Worm (Caenorhabditis elegans) whole organism, young adult: ENCODE data around the gene npr-36.

Experiments
- B0261.1 ChIP-seq: sonication (generic microtip); optimal IDR thresholded peaks from 2 replicates; lab custom pipeline; 2016; ENCODE audit warnings: mild to moderate bottlenecking, missing genetic modification characterization, moderate library complexity, missing compliant biosample characterization
- ceh-58 ChIP-seq: fragments of 200-800 bp; sonication (Bioruptor generic); IDR thresholded peaks from 2 replicates; pipeline ENCODE4 v1.3.6; 2022; ENCODE audit warnings: missing genetic modification characterization, missing compliant biosample characterization
- ceh-79 ChIP-seq: sonication (generic microtip); optimal IDR thresholded peaks from 2 replicates; lab custom pipeline; 2017; ENCODE audit warnings: mild to moderate bottlenecking, missing genetic modification characterization, missing compliant biosample characterization
- ets-4 ChIP-seq: fragments of 200-800 bp; sonication (Bioruptor generic); optimal IDR thresholded peaks from 2 replicates; lab custom pipeline; 2018; ENCODE audit warnings: mild to moderate bottlenecking, missing genetic modification characterization, missing compliant biosample characterization
- lsy-27 ChIP-seq: sonication (generic microtip); optimal IDR thresholded peaks from 2 replicates; lab custom pipeline; 2017; ENCODE audit warnings: missing genetic modification characterization, mild to moderate bottlenecking, missing compliant biosample characterization, antibody characterized with exemption, missing genotype, borderline replicate concordance; ENCODE audit not compliant: insufficient read depth
- mcd-1 ChIP-seq: fragments of 200-800 bp; sonication (Bioruptor generic); IDR thresholded peaks from 2 replicates; pipeline ENCODE4 v1.3.6; 2022; ENCODE audit warnings: missing genetic modification reagents, missing genetic modification characterization, missing compliant biosample characterization
- nfya-2 ChIP-seq: fragments of 200-800 bp; sonication (Bioruptor generic); IDR thresholded peaks from 2 replicates; pipeline ENCODE4 v1.3.6; 2022; ENCODE audit warnings: missing genetic modification reagents, missing genetic modification characterization, missing compliant biosample characterization
- sea-2 ChIP-seq: fragments of 200-800 bp; sonication (Bioruptor generic); IDR thresholded peaks from 2 replicates; pipeline ENCODE4 v1.3.6; 2022; ENCODE audit warnings: missing genetic modification characterization, missing compliant biosample characterization

- TF ChIP-seq sea-2 (GFP tag; lab: Robert Waterston, UW): no peak
- no peak for TF ChIP-seq ceh-79
- TF ChIP-seq ets-4 (GFP tag; lab: Kevin White, UChicago): no peak
- no peak for TF ChIP-seq mcd-1 (GFP tag; lab: Robert Waterston, UW)
- no peak for TF ChIP-seq B0261.1 (tag; lab: Kevin White, UChicago)
- no peak for TF ChIP-seq nfya-2
- TF ChIP-seq ceh-58 (GFP tag; lab: Robert Waterston, UW): no peak
- TF ChIP-seq lsy-27 (tag; lab: Kevin White, UChicago): no peak
Measured at ce11 chrX:17340484-17340883, 19.1 kb upstream of the npr-36 start, which contains the start of gene C53C11.1.
